Fruit fly (Drosophila melanogaster) whole organism, prepupa: ENCODE measurements around the gene slow.

Experiments
- CG11762 ChIP-seq: fragments of 200-800 bp; sonication (Bioruptor generic); optimal IDR thresholded peaks from 3 replicates; lab custom pipeline; 2016; ENCODE audit warnings: missing biosample characterization, missing genetic modification characterization; ENCODE audit not compliant: insufficient read depth
- CG34406 ChIP-seq: fragments of 200-800 bp; sonication (Bioruptor generic); optimal IDR thresholded peaks from 3 replicates; lab custom pipeline; 2016; ENCODE audit warnings: missing biosample characterization, missing genetic modification characterization
- CG4318 ChIP-seq: fragments of 200-800 bp; sonication (Bioruptor generic); optimal IDR thresholded peaks from 3 replicates; lab custom pipeline; 2017; ENCODE audit warnings: missing biosample characterization, mild to moderate bottlenecking, missing genetic modification characterization
- Ets96B ChIP-seq: fragments of 200-800 bp; optimal IDR thresholded peaks from 2 replicates; lab custom pipeline; 2019; ENCODE audit warnings: missing biosample characterization, mild to moderate bottlenecking, missing genetic modification characterization, moderate library complexity
- Hr38 ChIP-seq: sonication (Bioruptor generic); optimal IDR thresholded peaks from 2 replicates; lab custom pipeline; 2016; ENCODE audit warnings: missing biosample characterization, missing genetic modification characterization
- Hr39 ChIP-seq: fragments of 200-800 bp; sonication (Bioruptor generic); optimal IDR thresholded peaks from 2 replicates; lab custom pipeline; 2016; ENCODE audit warnings: missing biosample characterization, missing genetic modification characterization
- OdsH ChIP-seq: fragments of 200-800 bp; sonication (Bioruptor generic); optimal IDR thresholded peaks from 3 replicates; lab custom pipeline; 2016; ENCODE audit warnings: missing biosample characterization, missing genetic modification characterization
- Sox15 ChIP-seq: fragments of 200-800 bp; sonication (Bioruptor generic); optimal IDR thresholded peaks from 3 replicates; lab custom pipeline; 2016; ENCODE audit warnings: missing biosample characterization, missing genetic modification characterization
- net ChIP-seq: fragments of 200-800 bp; sonication (Bioruptor generic); optimal IDR thresholded peaks from 3 replicates; lab custom pipeline; 2016; ENCODE audit warnings: missing biosample characterization, missing genetic modification characterization
- topi ChIP-seq: fragments of 200-800 bp; sonication (Bioruptor generic); optimal IDR thresholded peaks from 3 replicates; lab custom pipeline; 2016; ENCODE audit warnings: missing biosample characterization, missing genetic modification characterization

DNA sequence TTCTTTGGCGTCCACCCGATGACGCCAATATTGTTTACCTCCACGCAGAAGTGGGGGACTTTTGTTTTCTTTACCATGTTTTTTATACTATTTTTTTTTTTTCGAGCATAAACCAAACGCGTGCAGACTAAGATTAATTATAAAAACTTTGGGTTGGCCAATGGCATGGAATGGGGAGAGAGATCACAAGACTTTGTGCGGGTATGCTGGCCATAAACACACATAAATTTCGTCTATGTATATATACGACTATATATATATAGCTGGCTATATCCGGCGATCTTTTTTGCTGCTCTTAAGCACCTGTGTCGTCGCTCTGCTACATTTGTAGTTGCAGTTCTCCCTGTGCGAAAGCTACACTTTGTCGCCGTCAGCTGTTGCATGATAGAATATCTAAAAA lies 27.7 kb downstream of the slow start:
- TF ChIP-seq CG34406 (GFP tag; lab: Kevin White, UChicago) (no peak), Sox15 (GFP tag; lab: Kevin White, UChicago) (no peak), net (GFP tag; lab: Kevin White, UChicago) (no peak), Hr39 (GFP tag; lab: Kevin White, UChicago) (no peak), OdsH (no peak), CG4318 (GFP tag; lab: Kevin White, UChicago) (no peak), Ets96B (tag; lab: Kevin White, UChicago) (no peak), CG11762 (no peak), topi (GFP tag; lab: Kevin White, UChicago) (no peak), Hr38 (GFP tag; lab: Kevin White, UChicago) (no peak)
